Worm (Caenorhabditis elegans): ENCODE data around the gene frpr-8.

frpr-8 gene

ce11 chrX:8650535-8650934 is 47.1 kb upstream of the frpr-8 start (continued):
- TF ChIP-seq duxl-1 (tag; optimal IDR thresholded peaks at IDR 0.05; ENCODE audit: poor library complexity) (peak; percentile 55), nhr-111 (GFP tag; optimal IDR thresholded peaks at IDR 0.05) (no peak), T26A8.4 (GFP tag; IDR thresholded peaks at IDR 0.05) (peak; percentile 65), mep-1 (tag; optimal IDR thresholded peaks at IDR 0.05) (peak; percentile 10), daf-12 (tag; optimal IDR thresholded peaks at IDR 0.05) (no peak), F49E8.2 (tag; optimal IDR thresholded peaks at IDR 0.05; ENCODE audit: borderline replicate concordance) (peak; percentile 37), hlh-30 (tag; optimal IDR thresholded peaks at IDR 0.05; ENCODE audit: insufficient read depth) (peak; percentile 62), unc-62 (GFP tag; optimal IDR thresholded peaks at IDR 0.05 in 1 of 2) (no peak), unc-62 (tag; optimal IDR thresholded peaks at IDR 0.05) (no peak), Y5F2A.4 (GFP tag; optimal IDR thresholded peaks at IDR 0.05) (peak; percentile 10), dmd-9 (GFP tag; IDR thresholded peaks at IDR 0.05) (0 out of 2 replicates have a peak, but pooled peaks have one; percentile 10), aly-2 (tag; optimal IDR thresholded peaks at IDR 0.05) (no peak), zip-2 (tag; optimal IDR thresholded peaks at IDR 0.05) (no peak), tag-97 (GFP tag; IDR thresholded peaks at IDR 0.05) (no peak), ztf-11 (tag; optimal IDR thresholded peaks at IDR 0.05) (no peak), vab-7 (GFP tag; IDR thresholded peaks at IDR 0.05) (peak; percentile 76), ztf-7 (tag; optimal IDR thresholded peaks at IDR 0.05) (no peak), gei-8 (GFP tag; optimal IDR thresholded peaks at IDR 0.05) (no peak), cey-2 (tag; optimal IDR thresholded peaks at IDR 0.05; ENCODE audit: borderline replicate concordance, insufficient read depth) (no peak), ceh-28 (tag; optimal IDR thresholded peaks at IDR 0.05) (no peak), zag-1 (tag; optimal IDR thresholded peaks at IDR 0.05) (no peak), lir-3 (tag; optimal IDR thresholded peaks at IDR 0.05) (peak; percentile 66), Y105C5A.15 (GFP tag; IDR thresholded peaks at IDR 0.05) (peak; percentile 54; the same call in 1 of the 2 replicates), D1046.2 (GFP tag; IDR thresholded peaks at IDR 0.05) (no peak), skn-1 (tag; optimal IDR thresholded peaks at IDR 0.05) (no peak), ces-1 (GFP tag; optimal IDR thresholded peaks at IDR 0.05) (no peak), hmg-1.1 (GFP tag; IDR thresholded peaks at IDR 0.05) (peak; percentile 46; the same call in 1 of the 2 replicates), arid-1 (GFP tag; conservative IDR thresholded peaks at IDR 0.05) (peak; percentile 54), sdz-12 (GFP tag; optimal IDR thresholded peaks at IDR 0.05) (no peak), spr-1 (tag; optimal IDR thresholded peaks at IDR 0.05) (no peak), fkh-10 (GFP tag; optimal IDR thresholded peaks at IDR 0.05) (no peak), F44E2.7 (GFP tag; IDR thresholded peaks at IDR 0.05) (no peak), nhr-25 (tag; optimal IDR thresholded peaks at IDR 0.05; ENCODE audit: borderline replicate concordance, insufficient read depth) (no peak), F10B5.3 (tag; optimal IDR thresholded peaks at IDR 0.05) (no peak), snpc-1.2 (GFP tag; IDR thresholded peaks at IDR 0.05) (peak; percentile 80), dmd-6 (GFP tag; IDR thresholded peaks at IDR 0.05) (peak; percentile 39), snpc-4 (tag; optimal IDR thresholded peaks at IDR 0.05) (no peak), mdt-29 (GFP tag; IDR thresholded peaks at IDR 0.05) (no peak; the same call in 1 of the 2 replicates), nhr-237 (tag; optimal IDR thresholded peaks at IDR 0.05) (no peak), mxl-3 (GFP tag; optimal IDR thresholded peaks at IDR 0.05) (no peak), nhr-41 (GFP tag; IDR thresholded peaks at IDR 0.05) (0 out of 2 replicates have a peak, but pooled peaks have one; percentile 42), ceh-82 (tag; optimal IDR thresholded peaks at IDR 0.05) (no peak), aha-1 (tag) (peak; percentile 58), nhr-77 (tag; optimal IDR thresholded peaks at IDR 0.05) (no peak), mdl-1 (tag; optimal IDR thresholded peaks at IDR 0.05) (no peak), Y75B8A.6 (GFP tag; IDR thresholded peaks at IDR 0.05) (peak; percentile 77; the same call in 1 of the 2 replicates), hlh-11 (tag; optimal IDR thresholded peaks at IDR 0.05) (peak; percentile 26), unc-130 (GFP tag; optimal IDR thresholded peaks at IDR 0.05) (peak; percentile 31), ZK337.2 (GFP tag; IDR thresholded peaks at IDR 0.05) (no peak), lin-39 (tag; optimal IDR thresholded peaks at IDR 0.05) (no peak), egl-43 (GFP tag; IDR thresholded peaks at IDR 0.05) (peak; percentile 89), tra-1 (GFP tag; IDR thresholded peaks at IDR 0.05) (no peak)
